Fruit fly (Drosophila melanogaster) whole organism, embryonic: ENCODE measurements around the gene Acsx3.
A peak's percentile ranks its signal among the peaks of the same experiment; 100 is the strongest.

Experiments used
- BEAF-32 ChIP-seq: fragments of 200-800 bp; sonication (Bioruptor generic); optimal IDR thresholded peaks from 3 replicates; lab custom pipeline; 2017; ENCODE audit warnings: missing biosample characterization, missing genetic modification characterization, mild to moderate bottlenecking, moderate library complexity, missing genetic modification reagents
- Bteb2 ChIP-seq: fragments of 200-800 bp; sonication (Bioruptor generic); optimal IDR thresholded peaks from 2 replicates; lab custom pipeline; 2016; ENCODE audit warnings: missing biosample characterization, missing genetic modification characterization
- C15 ChIP-seq: fragments of 200-800 bp; sonication (Bioruptor generic); IDR thresholded peaks from 3 replicates; pipeline ENCODE4 v1.3.6; 2022; ENCODE audit warnings: missing biosample characterization, missing genetic modification characterization
- CG10267 ChIP-seq: fragments of 200-800 bp; sonication (Bioruptor generic); optimal IDR thresholded peaks from 2 replicates; lab custom pipeline; 2018; ENCODE audit warnings: missing biosample characterization, mild to moderate bottlenecking, missing genetic modification characterization, moderate library complexity
- CG10274 ChIP-seq: fragments of 200-800 bp; sonication (Bioruptor generic); optimal IDR thresholded peaks from 3 replicates; lab custom pipeline; 2017; ENCODE audit warnings: missing biosample characterization, mild to moderate bottlenecking, missing genetic modification characterization
- CG13424 ChIP-seq: fragments of 200-800 bp; sonication (Bioruptor generic); optimal IDR thresholded peaks from 2 replicates; lab custom pipeline; 2019; ENCODE audit warnings: missing biosample characterization, mild to moderate bottlenecking, missing genetic modification characterization, moderate library complexity
- CG15269 ChIP-seq: fragments of 200-800 bp; sonication (Bioruptor generic); optimal IDR thresholded peaks from 2 replicates; lab custom pipeline; 2018; ENCODE audit warnings: missing biosample characterization, mild to moderate bottlenecking, missing genetic modification characterization, moderate library complexity
- CG15601 ChIP-seq: fragments of 200-800 bp; sonication (Bioruptor generic); optimal IDR thresholded peaks from 3 replicates; lab custom pipeline; 2019; ENCODE audit warnings: missing biosample characterization, mild to moderate bottlenecking, missing genetic modification characterization, moderate library complexity
- CG16813 ChIP-seq: fragments of 200-800 bp; sonication (Bioruptor generic); IDR thresholded peaks from 3 replicates; pipeline ENCODE4 v1.3.6; 2022; ENCODE audit warnings: missing biosample characterization, missing genetic modification characterization; ENCODE audit not compliant: partially characterized antibody
- CG17186 ChIP-seq: fragments of 200-800 bp; sonication (Bioruptor generic); optimal IDR thresholded peaks from 3 replicates; lab custom pipeline; 2017; ENCODE audit warnings: missing biosample characterization, missing genetic modification reagents, missing genetic modification characterization
- CG17385 ChIP-seq: fragments of 200-800 bp; sonication (Bioruptor generic); optimal IDR thresholded peaks from 3 replicates; lab custom pipeline; 2018; ENCODE audit warnings: missing biosample characterization, mild to moderate bottlenecking, missing genetic modification characterization
- CG17829 ChIP-seq: fragments of 200-800 bp; optimal IDR thresholded peaks from 2 replicates; lab custom pipeline; 2019; ENCODE audit warnings: missing biosample characterization, mild to moderate bottlenecking, missing genetic modification characterization, moderate library complexity
- CG1792 ChIP-seq: fragments of 200-800 bp; sonication (Bioruptor generic); optimal IDR thresholded peaks from 2 replicates; lab custom pipeline; 2016; ENCODE audit warnings: missing biosample characterization, missing genetic modification characterization
- CG2712 ChIP-seq: fragments of 200-800 bp; optimal IDR thresholded peaks from 3 replicates; lab custom pipeline; 2019; ENCODE audit warnings: missing biosample characterization, mild to moderate bottlenecking, missing genetic modification characterization, moderate library complexity
- CG2889 ChIP-seq: fragments of 200-800 bp; sonication (Bioruptor generic); IDR thresholded peaks from 3 replicates; pipeline ENCODE4 v1.3.6; 2022; ENCODE audit warnings: missing biosample characterization, missing genetic modification characterization
- CG3838 ChIP-seq: fragments of 200-800 bp; sonication (Bioruptor generic); optimal IDR thresholded peaks from 3 replicates; lab custom pipeline; 2016; ENCODE audit warnings: missing biosample characterization, missing genetic modification characterization
- CG6175 ChIP-seq: fragments of 200-800 bp; sonication (Bioruptor generic); IDR thresholded peaks from 3 replicates; pipeline ENCODE4 v1.3.6; 2022; ENCODE audit warnings: missing biosample characterization, missing genetic modification characterization
- CG6254 ChIP-seq: fragments of 200-800 bp; sonication (Bioruptor generic); optimal IDR thresholded peaks from 3 replicates; lab custom pipeline; 2017; ENCODE audit warnings: mild to moderate bottlenecking, missing biosample characterization, missing genetic modification reagents, missing genetic modification characterization
- CG7786 ChIP-seq: fragments of 200-800 bp; sonication (Bioruptor generic); optimal IDR thresholded peaks from 2 replicates; lab custom pipeline; 2016; ENCODE audit warnings: missing biosample characterization, missing genetic modification characterization
- CG8281 ChIP-seq: fragments of 200-800 bp; sonication (Bioruptor generic); optimal IDR thresholded peaks from 2 replicates; lab custom pipeline; 2018; ENCODE audit warnings: missing biosample characterization, mild to moderate bottlenecking, missing genetic modification characterization, moderate library complexity
- Eip74EF ChIP-seq, 2 experiments: fragments of 200-800 bp in 1 of 2; fragments of >200 bp in 1 of 2; sonication (Bioruptor generic) in 1 of 2; optimal IDR thresholded peaks; 2 replicates each; lab custom pipeline; 2017 to 2019; ENCODE audit warnings: missing biosample characterization in 2 of 2, missing genetic modification characterization in 2 of 2, mild to moderate bottlenecking in 1 of 2, moderate library complexity in 1 of 2
- Ets97D ChIP-seq: fragments of 200-800 bp; sonication (Bioruptor generic); optimal IDR thresholded peaks from 3 replicates; lab custom pipeline; 2016; ENCODE audit warnings: missing biosample characterization, missing genetic modification characterization
- Hand ChIP-seq: fragments of 200-800 bp; sonication (Bioruptor generic); optimal IDR thresholded peaks from 2 replicates; lab custom pipeline; 2017; ENCODE audit warnings: mild to moderate bottlenecking, missing biosample characterization, missing genetic modification reagents, missing genetic modification characterization
- Lim3 ChIP-seq: fragments of 200-800 bp; sonication (Bioruptor generic); IDR thresholded peaks from 2 replicates; pipeline ENCODE4 v1.3.6; 2022; ENCODE audit warnings: missing biosample characterization, missing genetic modification characterization
- MESR4 ChIP-seq: fragments of 200-800 bp; sonication (Bioruptor generic); optimal IDR thresholded peaks from 2 replicates; lab custom pipeline; 2018; ENCODE audit warnings: missing biosample characterization, mild to moderate bottlenecking, missing genetic modification characterization, moderate library complexity
- Med ChIP-seq: fragments of 200-800 bp; sonication (Bioruptor generic); peaks from one replicate; lab custom pipeline; 2016; ENCODE audit warnings: missing biosample characterization, missing genetic modification characterization, mild to moderate bottlenecking, inconsistent platforms, moderate library complexity
- Ravus ChIP-seq: fragments of 200-800 bp; sonication (Bioruptor generic); IDR thresholded peaks from 2 replicates; pipeline ENCODE4 v1.3.6; 2022; ENCODE audit warnings: missing biosample characterization, missing genetic modification characterization
- Sry-β ChIP-seq: fragments of 200-800 bp; sonication (Bioruptor generic); optimal IDR thresholded peaks from 2 replicates; lab custom pipeline; 2018; ENCODE audit warnings: missing biosample characterization, mild to moderate bottlenecking, missing genetic modification characterization, moderate library complexity
- bab2 ChIP-seq: fragments of 200-800 bp; sonication (Bioruptor generic); optimal IDR thresholded peaks from 2 replicates; lab custom pipeline; 2016; ENCODE audit warnings: missing biosample characterization, missing genetic modification characterization
- dpn ChIP-seq, 2 experiments: fragments of 200-800 bp; sonication (Bioruptor generic); optimal IDR thresholded peaks; 3 replicates each; lab custom pipeline; 2016; ENCODE audit warnings: missing biosample characterization in 2 of 2, missing genetic modification characterization in 2 of 2
- esg ChIP-seq: fragments of 200-800 bp; sonication (Bioruptor generic); conservative IDR thresholded peaks from 2 replicates; pipeline ENCODE4 v1.3.6; 2022; ENCODE audit warnings: missing biosample characterization, missing genetic modification characterization
- eve ChIP-seq, 2 experiments: fragments of >200 bp; optimal IDR thresholded peaks; 2 replicates each; lab custom pipeline; 2017; ENCODE audit warnings: missing biosample characterization in 2 of 2, missing genetic modification characterization in 2 of 2
- exex ChIP-seq: fragments of 200-800 bp; sonication (Bioruptor generic); optimal IDR thresholded peaks from 4 replicates; lab custom pipeline; 2018; ENCODE audit warnings: missing biosample characterization, mild to moderate bottlenecking, missing genetic modification characterization, moderate library complexity
- grn ChIP-seq: fragments of 200-800 bp; sonication (Bioruptor generic); optimal IDR thresholded peaks from 3 replicates; lab custom pipeline; 2017; ENCODE audit warnings: missing biosample characterization, missing genetic modification characterization
- hb ChIP-seq: fragments of 200-800 bp; sonication (Bioruptor generic); IDR thresholded peaks from 3 replicates; pipeline ENCODE4 v1.3.6; 2022; ENCODE audit warnings: missing biosample characterization, missing genetic modification characterization; ENCODE audit not compliant: partially characterized antibody
- hkb ChIP-seq, 2 experiments: fragments of 200-800 bp in 1 of 2; fragments of >200 bp in 1 of 2; sonication (Bioruptor generic) in 1 of 2; IDR thresholded peaks in 1 of 2; optimal IDR thresholded peaks in 1 of 2; 2 replicates each; pipeline versions ENCODE4 v1.3.6 to Lab custom; 2017 to 2022; ENCODE audit warnings: missing biosample characterization in 1 of 2, missing genetic modification characterization in 1 of 2
- otp ChIP-seq: fragments of 200-800 bp; sonication (Bioruptor generic); IDR thresholded peaks from 3 replicates; pipeline ENCODE4, ENCODE4 v1.3.6; 2022; ENCODE audit warnings: missing biosample characterization, missing genetic modification characterization
- pzg ChIP-seq: fragments of 200-800 bp; sonication (Bioruptor generic); optimal IDR thresholded peaks from 3 replicates; lab custom pipeline; 2018; ENCODE audit warnings: missing biosample characterization, mild to moderate bottlenecking, missing genetic modification characterization, moderate library complexity
- scrt ChIP-seq: fragments of 200-800 bp; sonication (Bioruptor generic); optimal IDR thresholded peaks from 2 replicates; lab custom pipeline; 2018; ENCODE audit warnings: missing biosample characterization, mild to moderate bottlenecking, missing genetic modification characterization, moderate library complexity
- sug ChIP-seq: fragments of 200-800 bp; optimal IDR thresholded peaks from 2 replicates; lab custom pipeline; 2019; ENCODE audit warnings: missing biosample characterization, mild to moderate bottlenecking, missing genetic modification characterization, moderate library complexity
- vvl ChIP-seq: fragments of 200-800 bp; sonication (Bioruptor generic); IDR thresholded peaks from 2 replicates; pipeline ENCODE4 v1.3.6; 2022; ENCODE audit warnings: missing biosample characterization, missing genetic modification characterization
- wdn ChIP-seq: fragments of 200-800 bp; sonication (Bioruptor generic); IDR thresholded peaks from 2 replicates; pipeline ENCODE4 v1.3.6; 2022; ENCODE audit warnings: missing biosample characterization, missing genetic modification characterization

Gene Acsx3

dm6 chr3R:19824480-19824879, 43.4 kb downstream of the Acsx3 start (continued):
- TF ChIP-seq CG10274 (no peak), esg (GFP tag; lab: Robert Waterston, UW) (peak; percentile 12; the same call in 1 of the 2 replicates), wdn (GFP tag; lab: Robert Waterston, UW) (no peak), Med (peak; percentile 51), CG2889 (GFP tag; lab: Robert Waterston, UW) (no peak), CG15601 (tag; lab: Kevin White, UChicago) (no peak), Sry-β (GFP tag; lab: Kevin White, UChicago) (no peak), CG1792 (GFP tag; lab: Kevin White, UChicago) (no peak), dpn (GFP tag; optimal IDR thresholded peaks at IDR 0.05; lab: Kevin White, UChicago) (no peak), BEAF-32 (GFP tag; lab: Kevin White, UChicago) (no peak), Bteb2 (GFP tag; lab: Kevin White, UChicago) (no peak), bab2 (GFP tag; lab: Kevin White, UChicago) (no peak), otp (GFP tag; lab: Robert Waterston, UW) (no peak), Eip74EF (GFP tag; optimal IDR thresholded peaks at IDR 0.05; lab: Kevin White, UChicago) (peak in 1 of 2 experiments; percentile 14)

dm6 chr3R:19826355-19826754, 45.3 kb downstream of the Acsx3 start:
- no peak for TF ChIP-seq Ets97D (GFP tag; lab: Kevin White, UChicago)
- TF ChIP-seq CG8281, result no peak
- no peak for TF ChIP-seq pzg (GFP tag; lab: Kevin White, UChicago)
- no peak for TF ChIP-seq CG3838 (GFP tag; lab: Kevin White, UChicago)
- no peak for TF ChIP-seq CG2712 (tag; lab: Kevin White, UChicago)
- peak; percentile 3 for TF ChIP-seq CG15269 (tag; lab: Kevin White, UChicago)
- TF ChIP-seq CG7786 (GFP tag; lab: Kevin White, UChicago), result no peak
- TF ChIP-seq scrt (GFP tag; lab: Kevin White, UChicago), result no peak
- no peak for TF ChIP-seq CG10267 (tag; lab: Kevin White, UChicago)
- TF ChIP-seq vvl (GFP tag; lab: Robert Waterston, UW), result peak; percentile 20; the same call in 1 of the 2 replicates
- peak; percentile 58; the same call in 1 of the 3 replicates for TF ChIP-seq CG6175 (GFP tag; lab: Robert Waterston, UW)
- peak; percentile 90 for TF ChIP-seq grn (GFP tag; lab: Kevin White, UChicago)
- peak; percentile 43 for TF ChIP-seq sug (tag; lab: Kevin White, UChicago)
- TF ChIP-seq hb, result no peak
- TF ChIP-seq Ravus (GFP tag; lab: Robert Waterston, UW), result no peak
- no peak for TF ChIP-seq CG17829 (tag; lab: Kevin White, UChicago)
- no peak for TF ChIP-seq Hand
- TF ChIP-seq MESR4, result no peak
- TF ChIP-seq CG17186 (GFP tag; lab: Kevin White, UChicago), result no peak
- TF ChIP-seq CG17385, result no peak
- no peak for TF ChIP-seq eve (GFP tag; optimal IDR thresholded peaks at IDR 0.05; lab: Kevin White, UChicago)
- no peak for TF ChIP-seq hkb (optimal IDR thresholded peaks at IDR 0.05; lab: Kevin White, UChicago)
- TF ChIP-seq hkb (GFP tag; IDR thresholded peaks at IDR 0.05; lab: Robert Waterston, UW), result no peak
- no peak for TF ChIP-seq CG6254 (GFP tag; lab: Kevin White, UChicago)
- TF ChIP-seq C15 (GFP tag; lab: Robert Waterston, UW), result no peak
- TF ChIP-seq exex (tag; lab: Kevin White, UChicago), result peak; percentile 76
- TF ChIP-seq CG13424 (tag; lab: Kevin White, UChicago), result no peak
- TF ChIP-seq CG16813 (GFP tag; lab: Robert Waterston, UW), result no peak
- TF ChIP-seq Lim3 (GFP tag; lab: Robert Waterston, UW), result peak; percentile 8; the same call in 1 of the 2 replicates
